Worm (Caenorhabditis elegans): ENCODE results near the gene str-81.

str-81 gene

ce11 chrV:19251844-19252243 lies 961 bp upstream of the str-81 start, which contains the start of gene F21D9.11:
Gene F21D9.11 (plus strand): TSS chrV:19252144.
- TF ChIP-seq unc-62 (GFP tag; optimal IDR thresholded peaks at IDR 0.05), result no peak

- TF ChIP-seq unc-62 (GFP tag; optimal IDR thresholded peaks at IDR 0.05), result no peak
These were observed 10.8 kb downstream of the str-81 start, which contains the start of the genes fbxb-115 and fbxb-1 for ce11 chrV:19240129-19240528. Gene fbxb-115 (minus strand): TSS chrV:19240229. Gene fbxb-1 (plus strand): TSS chrV:19240354.

- TF ChIP-seq unc-62 (GFP tag; optimal IDR thresholded peaks at IDR 0.05), result no peak
These were observed 13.7 kb downstream of the str-81 start, which contains the start of gene fbxb-2 for ce11 chrV:19237204-19237603. Gene fbxb-2 (minus strand): TSS chrV:19237304.

- no peak for TF ChIP-seq unc-62 (GFP tag; optimal IDR thresholded peaks at IDR 0.05)
These were observed 17.4 kb downstream of the str-81 start, which contains the start of gene fbxb-116 for ce11 chrV:19233469-19233868. Gene fbxb-116 (plus strand): TSS chrV:19233769.

- no peak for TF ChIP-seq unc-62 (GFP tag; optimal IDR thresholded peaks at IDR 0.05)
These were observed 19.7 kb downstream of the str-81 start for ce11 chrV:19231167-19231566.

ce11 chrV:19230413-19230812 lies 20.5 kb downstream of the str-81 start, which contains the start of gene sqst-3:
Gene sqst-3 (plus strand): TSS chrV:19230782.
- no peak for TF ChIP-seq unc-62 (GFP tag; optimal IDR thresholded peaks at IDR 0.05)

ce11 chrV:19217675-19218074 lies 33.2 kb downstream of the str-81 start, which contains the start of gene oac-49:
Gene oac-49 (plus strand): TSS chrV:19217975.
- no peak for TF ChIP-seq unc-62 (GFP tag; optimal IDR thresholded peaks at IDR 0.05)

- TF ChIP-seq unc-62 (GFP tag; optimal IDR thresholded peaks at IDR 0.05), result no peak
These were observed 33.8 kb downstream of the str-81 start, which contains the start of gene srr-2 for ce11 chrV:19217104-19217503. Gene srr-2 (minus strand): TSS chrV:19217176.

- no peak for TF ChIP-seq unc-62 (GFP tag; optimal IDR thresholded peaks at IDR 0.05)
These were observed 38.5 kb downstream of the str-81 start for ce11 chrV:19212354-19212753.

- no peak for TF ChIP-seq unc-62 (GFP tag; optimal IDR thresholded peaks at IDR 0.05)
These were observed 39.1 kb downstream of the str-81 start, which contains the start of gene nhr-79 for ce11 chrV:19211795-19212194. Gene nhr-79 (minus strand): TSS chrV:19211895.

- no peak for TF ChIP-seq unc-62 (GFP tag; optimal IDR thresholded peaks at IDR 0.05)
These were observed 44.0 kb downstream of the str-81 start for ce11 chrV:19206911-19207310.

- TF ChIP-seq unc-62 (GFP tag; optimal IDR thresholded peaks at IDR 0.05), result no peak
These were observed 45.4 kb downstream of the str-81 start for ce11 chrV:19205450-19205849.

ce11 chrV:19203299-19203698 lies 47.6 kb downstream of the str-81 start, which contains the start of gene Y39B6A.1:
Gene Y39B6A.1 (minus strand): TSS chrV:19203607.
- no peak for TF ChIP-seq unc-62 (GFP tag; optimal IDR thresholded peaks at IDR 0.05)

ce11 chrV:19202800-19203199 lies 48.1 kb downstream of the str-81 start:
- TF ChIP-seq unc-62 (GFP tag; optimal IDR thresholded peaks at IDR 0.05), result no peak

ce11 chrV:19201190-19201589 lies 49.7 kb downstream of the str-81 start:
- no peak for TF ChIP-seq unc-62 (GFP tag; optimal IDR thresholded peaks at IDR 0.05)

ce11 chrV:19189963-19190597 lies 60.8 kb downstream of the str-81 start, which contains the start of the genes Y39B6A.3 and pph-5:
Gene Y39B6A.3 (minus strand): TSS chrV:19190013.
Gene pph-5 (plus strand): TSS chrV:19190547.
- no peak for TF ChIP-seq unc-62 (GFP tag; optimal IDR thresholded peaks at IDR 0.05)

- no peak for TF ChIP-seq unc-62 (GFP tag; optimal IDR thresholded peaks at IDR 0.05)
These were observed 69.2 kb downstream of the str-81 start for ce11 chrV:19181684-19182083.

Data from whole organism, dauer.